Fruit fly (Drosophila melanogaster) whole organism, embryonic: Measurements from ENCODE around the gene CG17625.

ENCODE experiments used
- CG10209 ChIP-seq: fragments of 200-800 bp; sonication (Bioruptor generic); optimal IDR thresholded peaks from 3 replicates; lab custom pipeline; 2017; ENCODE audit warnings: missing biosample characterization, mild to moderate bottlenecking, missing genetic modification characterization, missing genetic modification reagents
- CG12219 ChIP-seq: fragments of 200-800 bp; sonication (Bioruptor generic); optimal IDR thresholded peaks from 3 replicates; lab custom pipeline; 2018; ENCODE audit warnings: missing biosample characterization, mild to moderate bottlenecking, missing genetic modification characterization
- CG32532 ChIP-seq: fragments of 200-800 bp; sonication (Bioruptor generic); IDR thresholded peaks from 2 replicates; pipeline ENCODE4 v1.3.6; 2022; ENCODE audit warnings: missing biosample characterization, missing genetic modification characterization
- CG7745 ChIP-seq: fragments of 200-800 bp; sonication (Bioruptor generic); optimal IDR thresholded peaks from 2 replicates; lab custom pipeline; 2018; ENCODE audit warnings: missing biosample characterization, mild to moderate bottlenecking, missing genetic modification characterization, moderate library complexity
- CG8089 ChIP-seq: fragments of 200-800 bp; sonication (Bioruptor generic); optimal IDR thresholded peaks from 3 replicates; lab custom pipeline; 2016; ENCODE audit warnings: missing biosample characterization, missing genetic modification characterization
- CG8359 ChIP-seq: fragments of 200-800 bp; sonication (Bioruptor generic); optimal IDR thresholded peaks from 2 replicates; lab custom pipeline; 2017; ENCODE audit warnings: missing biosample characterization, mild to moderate bottlenecking, missing genetic modification characterization, borderline replicate concordance
- Ets97D ChIP-seq: fragments of 200-800 bp; sonication (Bioruptor generic); optimal IDR thresholded peaks from 3 replicates; lab custom pipeline; 2016; ENCODE audit warnings: missing biosample characterization, missing genetic modification characterization
- Usf ChIP-seq: fragments of 200-800 bp; sonication (Bioruptor generic); optimal IDR thresholded peaks from 2 replicates; lab custom pipeline; 2017; ENCODE audit warnings: missing genotype, missing biosample characterization, missing genetic modification characterization
- bab2 ChIP-seq: fragments of 200-800 bp; sonication (Bioruptor generic); optimal IDR thresholded peaks from 2 replicates; lab custom pipeline; 2016; ENCODE audit warnings: missing biosample characterization, missing genetic modification characterization
- kah ChIP-seq: fragments of 200-800 bp; sonication (Bioruptor generic); optimal IDR thresholded peaks from 2 replicates; lab custom pipeline; 2018; ENCODE audit warnings: missing biosample characterization, mild to moderate bottlenecking, missing genetic modification characterization

dm6 chr3R:22707178-22707577 is 20.5 kb downstream of the CG17625 start, which contains the start of gene CG13842:
- TF ChIP-seq Ets97D (GFP tag; lab: Kevin White, UChicago) (no peak), CG8089 (GFP tag; lab: Kevin White, UChicago) (no peak), Usf (GFP tag; lab: Kevin White, UChicago) (no peak), CG7745 (tag; lab: Kevin White, UChicago) (no peak), bab2 (no peak), CG32532 (no peak), CG12219 (GFP tag; lab: Kevin White, UChicago) (no peak), kah (GFP tag; lab: Kevin White, UChicago) (no peak), CG10209 (GFP tag; lab: Kevin White, UChicago) (no peak), CG8359 (GFP tag; lab: Kevin White, UChicago) (no peak)
